Fruit fly (Drosophila melanogaster): ENCODE data around the gene CG7420.
A peak's percentile ranks its signal among the peaks of the same experiment; 100 is the strongest.

The CG7420 gene

DNA sequence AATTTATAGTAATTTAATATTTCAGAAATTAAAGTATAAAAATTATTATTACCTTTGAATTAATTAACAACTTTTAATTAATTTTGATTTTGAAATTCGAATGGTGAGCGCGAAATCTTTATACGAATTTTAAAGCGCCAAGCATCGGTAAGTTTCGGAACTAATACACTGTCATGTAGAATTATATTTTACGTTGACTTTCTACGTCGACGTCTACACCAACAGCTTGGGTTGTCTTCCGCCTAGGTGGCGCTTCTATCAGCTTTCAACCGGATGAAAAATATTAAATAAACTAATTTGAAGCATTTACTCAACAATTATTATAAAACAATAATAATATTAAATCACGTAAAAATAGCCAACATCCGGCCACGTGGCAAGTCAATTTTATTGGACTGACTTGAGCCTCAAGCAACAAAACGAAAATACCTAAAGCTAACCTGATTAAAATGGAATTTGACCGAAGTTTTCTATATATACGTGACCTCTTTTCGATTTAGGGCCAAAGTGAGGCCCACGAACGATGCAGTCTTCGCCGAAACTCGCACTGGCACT is 10.8 kb downstream of the CG7420 start, which contains the start of gene CG31928 (continued):
- TF ChIP-seq Opbp (GFP tag; IDR thresholded peaks at IDR 0.05; ENCODE audit: partially characterized antibody) (peak; percentile 48; the same call in 1 of the 3 replicates), chif (GFP tag; optimal IDR thresholded peaks at IDR 0.05) (peak in 1 of 2 experiments; percentile 46), CG6254 (GFP tag; optimal IDR thresholded peaks at IDR 0.05) (no peak), CG10543 (GFP tag; optimal IDR thresholded peaks at IDR 0.05) (no peak), CG16813 (GFP tag; IDR thresholded peaks at IDR 0.05; ENCODE audit: partially characterized antibody) (peak; percentile 44; the same call in 2 of the 3 replicates), Ets65A (GFP tag) (peak; percentile 54)

DNA sequence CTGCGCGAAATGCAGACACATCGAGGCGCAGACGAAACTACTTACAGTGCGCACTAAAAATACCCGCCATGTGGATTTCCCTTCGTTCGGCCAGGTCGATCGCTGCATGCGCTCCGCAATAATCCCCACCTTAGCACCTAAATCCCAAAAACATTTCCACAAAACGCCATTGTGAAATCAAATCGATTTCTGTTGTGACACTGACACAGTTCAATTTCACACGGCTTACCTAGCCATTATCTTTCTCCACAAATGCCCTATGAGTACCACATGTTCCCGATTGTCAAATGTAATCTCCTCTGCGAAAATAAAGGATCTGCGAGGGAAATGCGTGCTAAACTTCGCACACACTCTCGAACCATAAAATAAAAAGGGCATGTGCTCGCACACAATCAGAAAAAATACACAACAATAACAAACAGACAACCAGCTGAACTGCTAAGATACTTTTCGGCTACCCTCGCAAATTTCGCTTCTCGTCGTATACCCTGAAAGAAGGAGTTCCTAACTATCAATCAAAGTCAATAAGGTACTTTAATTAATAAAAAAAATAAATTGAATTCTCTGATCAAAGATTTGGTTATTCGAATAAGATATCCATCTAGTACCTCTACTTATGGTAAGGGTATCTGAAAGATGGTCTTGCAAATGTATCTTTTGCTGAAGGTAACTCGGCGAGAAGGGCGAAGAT is 16.6 kb downstream of the CG7420 start:
- TF ChIP-seq sens-2 (GFP tag; IDR thresholded peaks at IDR 0.05) (no peak), Usf (GFP tag; optimal IDR thresholded peaks at IDR 0.05) (no peak), CG18599 (GFP tag; optimal IDR thresholded peaks at IDR 0.05) (peak; percentile 23), CG34422 (GFP tag; IDR thresholded peaks at IDR 0.05) (peak; percentile 36; the same call in 2 of the 3 replicates), bsh (GFP tag; optimal IDR thresholded peaks at IDR 0.05) (peak in 1 of 2 experiments; percentile 29), gce (GFP tag; IDR thresholded peaks at IDR 0.05) (no peak), CG32767 (GFP tag; IDR thresholded peaks at IDR 0.05) (no peak), esg (GFP tag; conservative IDR thresholded peaks at IDR 0.05) (0 out of 2 replicates have a peak, but pooled peaks have one; percentile 7), tin (GFP tag; optimal IDR thresholded peaks at IDR 0.05) (no peak), CG32532 (GFP tag; IDR thresholded peaks at IDR 0.05) (peak; percentile 34; the same call in 1 of the 2 replicates), CG4424 (GFP tag; optimal IDR thresholded peaks at IDR 0.05) (peak; percentile 13), CG13894 (tag; optimal IDR thresholded peaks at IDR 0.05) (peak; percentile 24), Antp (GFP tag; optimal IDR thresholded peaks at IDR 0.05) (peak; percentile 6), pan (optimal IDR thresholded peaks at IDR 0.05) (no peak), pan (GFP tag; optimal IDR thresholded peaks at IDR 0.05 in 1 of 2, IDR thresholded peaks at IDR 0.05 in 1 of 2) (peak in 1 of 2 experiments; percentile 51), prd (optimal IDR thresholded peaks at IDR 0.05) (no peak), prd (GFP tag; IDR thresholded peaks at IDR 0.05) (peak; percentile 70), CG1603 (tag; optimal IDR thresholded peaks at IDR 0.05) (peak; percentile 29), Med (GFP tag) (peak; percentile 61), jigr1 (GFP tag; IDR thresholded peaks at IDR 0.05) (no peak), phol (tag; optimal IDR thresholded peaks at IDR 0.05) (peak; percentile 43), row (GFP tag; IDR thresholded peaks at IDR 0.05) (peak; percentile 33; the same call in 1 of the 3 replicates), B-H1 (GFP tag; IDR thresholded peaks at IDR 0.05) (peak; percentile 25; the same call in 1 of the 3 replicates), CG9817 (tag; optimal IDR thresholded peaks at IDR 0.05) (no peak), CG31224 (GFP tag; IDR thresholded peaks at IDR 0.05) (peak; percentile 43; the same call in 1 of the 2 replicates), ttk (GFP tag; IDR thresholded peaks at IDR 0.05) (peak; percentile 28; the same call in 1 of the 2 replicates), cwo (GFP tag; optimal IDR thresholded peaks at IDR 0.05) (peak; percentile 15), CG15479 (GFP tag; optimal IDR thresholded peaks at IDR 0.05) (peak; percentile 40), CG8290 (GFP tag; optimal IDR thresholded peaks at IDR 0.05) (no peak), CG8290 (tag; optimal IDR thresholded peaks at IDR 0.05) (peak in 1 of 2 experiments; percentile 28), h (optimal IDR thresholded peaks at IDR 0.05) (no peak), Drgx (GFP tag; IDR thresholded peaks at IDR 0.05) (peak; percentile 82), pnt (GFP tag; optimal IDR thresholded peaks at IDR 0.05) (peak; percentile 6), ap (GFP tag; IDR thresholded peaks at IDR 0.05) (0 out of 2 replicates have a peak, but pooled peaks have one; percentile 12), pzg (GFP tag; optimal IDR thresholded peaks at IDR 0.05) (no peak), E2f1 (GFP tag; IDR thresholded peaks at IDR 0.05) (peak; percentile 42; the same call in 1 of the 2 replicates), CG14441 (GFP tag; IDR thresholded peaks at IDR 0.05) (peak; percentile 70), ATbp (GFP tag; optimal IDR thresholded peaks at IDR 0.05) (no peak), CG2678 (tag; optimal IDR thresholded peaks at IDR 0.05) (peak; percentile 45), CG12391 (tag; optimal IDR thresholded peaks at IDR 0.05) (no peak), CG8388 (GFP tag; optimal IDR thresholded peaks at IDR 0.05) (peak; percentile 88), Meics (GFP tag; optimal IDR thresholded peaks at IDR 0.05) (peak; percentile 22)

All from whole organism, embryonic.